Worm (Caenorhabditis elegans) whole organism, midembryonic: Measurements from ENCODE around the gene C05B5.5.

Experiments
- T22C8.4 ChIP-seq: fragments of 200-800 bp; sonication (Bioruptor generic); IDR thresholded peaks from 2 replicates; pipeline ENCODE4 v1.3.6; 2022; ENCODE audit warnings: missing genetic modification characterization, missing compliant biosample characterization
- cog-1 ChIP-seq: sonication (generic microtip); optimal IDR thresholded peaks from 2 replicates; lab custom pipeline; 2016; ENCODE audit warnings: missing genetic modification characterization, missing compliant biosample characterization
- flt-1 ChIP-seq: fragments of 200-800 bp; sonication (Bioruptor generic); IDR thresholded peaks from 2 replicates; pipeline ENCODE4 v1.3.6; 2022; ENCODE audit warnings: missing genetic modification characterization, missing compliant biosample characterization
- klf-2 ChIP-seq: fragments of 200-800 bp; sonication (Bioruptor generic); conservative IDR thresholded peaks from 2 replicates; pipeline ENCODE4 v1.3.6; 2022; ENCODE audit warnings: missing genetic modification reagents, missing genetic modification characterization, missing compliant biosample characterization
- med-1 ChIP-seq: sonication (generic microtip); optimal IDR thresholded peaks from 2 replicates; lab custom pipeline; 2017; ENCODE audit warnings: missing genetic modification characterization, mild to moderate bottlenecking, missing compliant biosample characterization, antibody characterized with exemption, missing genetic modification reagents; ENCODE audit not compliant: insufficient read depth
- ref-1 ChIP-seq: fragments of 200-800 bp; sonication (Bioruptor generic); conservative IDR thresholded peaks from 2 replicates; pipeline ENCODE4 v1.3.6; 2022; ENCODE audit warnings: missing genetic modification reagents, missing genetic modification characterization, missing compliant biosample characterization
- tab-1 ChIP-seq: fragments of 200-800 bp; sonication (Bioruptor generic); IDR thresholded peaks from 2 replicates; pipeline ENCODE4 v1.3.6; 2022; ENCODE audit warnings: missing genetic modification characterization, missing compliant biosample characterization
- ztf-23 ChIP-seq: fragments of 200-800 bp; sonication (Bioruptor generic); IDR thresholded peaks from 2 replicates; pipeline ENCODE4 v1.3.6; 2022; ENCODE audit warnings: missing genetic modification reagents, missing genetic modification characterization, missing compliant biosample characterization
- ztf-29 ChIP-seq: fragments of 200-800 bp; sonication (Bioruptor generic); IDR thresholded peaks from 2 replicates; pipeline ENCODE4 v1.3.6; 2022; ENCODE audit warnings: missing genetic modification reagents, missing genetic modification characterization, missing compliant biosample characterization

Gene C05B5.5

ce11 chrIII:9973765-9974164 lies 27.4 kb upstream of the C05B5.5 start, which contains the start of gene R10E12.2:
Gene R10E12.2, minus strand, starts transcription at chrIII:9973865.
- TF ChIP-seq tab-1 (GFP tag; lab: Robert Waterston, UW) (no peak), ztf-29 (no peak), med-1 (GFP tag; lab: Kevin White, UChicago) (no peak), T22C8.4 (GFP tag; lab: Robert Waterston, UW) (no peak), ztf-23 (no peak), cog-1 (no peak), ref-1 (GFP tag; lab: Robert Waterston, UW) (no peak), flt-1 (GFP tag; lab: Robert Waterston, UW) (no peak), klf-2 (GFP tag; lab: Robert Waterston, UW) (no peak)

ce11 chrIII:9982119-9982642 lies 19.0 kb upstream of the C05B5.5 start:
- TF ChIP-seq ref-1 (GFP tag; lab: Robert Waterston, UW) = no peak
- no peak for TF ChIP-seq cog-1

- TF ChIP-seq med-1 (GFP tag; lab: Kevin White, UChicago) = no peak
- TF ChIP-seq klf-2 (GFP tag; lab: Robert Waterston, UW) = no peak
- TF ChIP-seq ztf-29 = no peak
- no peak for TF ChIP-seq ref-1 (GFP tag; lab: Robert Waterston, UW)
- no peak for TF ChIP-seq ztf-23
- no peak for TF ChIP-seq tab-1 (GFP tag; lab: Robert Waterston, UW)
- no peak for TF ChIP-seq T22C8.4 (GFP tag; lab: Robert Waterston, UW)
- TF ChIP-seq flt-1 (GFP tag; lab: Robert Waterston, UW) = no peak
- TF ChIP-seq cog-1 = no peak
Observed at ce11 chrIII:9984604-9985003, 16.6 kb upstream of the C05B5.5 start.

DNA sequence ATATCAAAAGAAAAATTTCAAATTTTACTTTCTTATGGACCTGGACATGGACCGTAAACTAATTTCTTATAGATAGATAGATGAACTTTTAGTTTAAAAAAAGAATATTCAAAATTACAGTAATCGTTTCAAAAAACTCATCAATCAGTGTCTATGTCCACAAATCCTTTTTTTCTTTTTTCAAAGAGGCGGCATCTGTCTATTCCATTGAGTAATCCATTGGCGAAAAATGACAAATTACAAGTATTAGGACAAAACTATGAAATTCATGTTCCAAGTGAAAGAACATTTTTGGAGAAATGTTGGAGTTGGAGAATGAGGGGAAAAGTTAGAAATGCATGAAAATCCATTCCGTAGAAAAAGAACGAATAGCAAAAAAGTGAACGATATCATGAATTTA lies 15.6 kb upstream of the C05B5.5 start:
- TF ChIP-seq flt-1 (GFP tag; lab: Robert Waterston, UW) (no peak), ztf-29 (no peak), ztf-23 (no peak)

ce11 chrIII:9986827-9987429 lies 14.2 kb upstream of the C05B5.5 start, which contains the start of gene C05B5.12:
Gene C05B5.12, plus strand, starts transcription at chrIII:9987379.
- TF ChIP-seq tab-1 (GFP tag; lab: Robert Waterston, UW) = no peak
- TF ChIP-seq flt-1 (GFP tag; lab: Robert Waterston, UW) = no peak
- no peak for TF ChIP-seq ztf-29
- no peak for TF ChIP-seq cog-1
- TF ChIP-seq ref-1 (GFP tag; lab: Robert Waterston, UW) = no peak
- TF ChIP-seq ztf-23 = no peak
- no peak for TF ChIP-seq T22C8.4 (GFP tag; lab: Robert Waterston, UW)
- TF ChIP-seq med-1 (GFP tag; lab: Kevin White, UChicago) = no peak
- TF ChIP-seq klf-2 (GFP tag; lab: Robert Waterston, UW) = no peak

DNA sequence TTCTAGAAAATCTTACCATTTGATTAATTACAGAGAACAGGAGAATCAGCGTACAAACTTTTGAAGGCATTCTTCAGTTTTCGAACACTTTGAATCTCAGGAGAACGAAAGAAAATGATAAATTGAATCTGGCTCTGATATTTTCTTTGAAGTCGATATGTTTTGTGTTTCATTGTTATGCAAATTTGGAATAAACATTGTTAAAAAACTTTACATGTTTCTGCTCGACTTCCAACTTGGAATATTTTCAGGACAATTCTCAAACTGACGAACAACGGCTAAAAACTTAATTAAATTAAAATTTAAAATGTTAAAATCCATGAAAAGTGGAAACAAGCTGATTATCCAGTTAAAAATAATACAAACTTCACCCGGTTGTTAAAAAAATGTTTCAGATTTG lies 12.8 kb upstream of the C05B5.5 start, which contains the start of gene C05B5.1:
TSS of gene C05B5.1 (minus strand) at position 101 of the 400 bp plus-strand sequence.
- TF ChIP-seq T22C8.4 (GFP tag; lab: Robert Waterston, UW) (no peak), med-1 (GFP tag; lab: Kevin White, UChicago) (no peak), tab-1 (GFP tag; lab: Robert Waterston, UW) (no peak), cog-1 (no peak), ztf-23 (no peak), ztf-29 (no peak), ref-1 (GFP tag; lab: Robert Waterston, UW) (no peak), flt-1 (GFP tag; lab: Robert Waterston, UW) (no peak), klf-2 (GFP tag; lab: Robert Waterston, UW) (no peak)

DNA sequence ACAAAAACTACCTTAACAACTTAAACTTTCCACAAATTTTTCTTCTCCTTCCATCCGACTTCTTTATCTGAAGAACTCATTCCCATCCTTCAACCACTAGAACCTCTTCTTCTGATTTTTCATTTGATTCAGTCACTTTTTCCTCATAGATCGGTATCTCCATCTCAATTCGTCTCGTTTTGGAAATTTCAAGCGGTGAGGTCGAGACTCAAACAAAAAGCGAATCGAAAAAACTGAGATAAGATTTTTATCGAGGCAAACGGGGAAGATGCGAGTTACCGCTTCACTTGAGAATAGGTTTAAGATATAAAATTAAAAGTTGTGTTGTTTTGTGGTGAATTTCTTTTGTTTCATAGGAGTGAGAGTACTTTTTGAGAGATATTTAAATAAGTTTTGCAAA lies 9.8 kb upstream of the C05B5.5 start:
- TF ChIP-seq cog-1 (no peak), med-1 (GFP tag; lab: Kevin White, UChicago) (no peak), tab-1 (GFP tag; lab: Robert Waterston, UW) (no peak), ref-1 (GFP tag; lab: Robert Waterston, UW) (no peak), T22C8.4 (GFP tag; lab: Robert Waterston, UW) (no peak)

DNA sequence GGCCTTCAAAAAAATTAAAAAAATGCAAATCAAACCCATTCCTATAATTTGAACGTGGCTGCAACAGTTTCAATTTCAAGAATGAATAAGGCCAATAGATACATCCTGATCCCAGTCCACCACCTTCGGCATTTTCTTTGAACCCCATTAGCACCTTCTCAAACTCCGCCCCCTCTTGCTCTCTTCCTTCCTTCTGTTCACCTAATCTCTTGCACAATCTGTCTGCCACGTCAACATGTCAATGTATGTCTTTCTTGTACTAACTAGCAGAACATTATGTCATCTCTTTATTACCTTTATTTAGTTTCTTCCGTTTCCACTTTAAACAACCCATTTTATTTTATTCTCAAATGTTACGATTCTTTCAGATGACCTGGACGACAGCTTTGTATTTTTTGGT lies 7.6 kb upstream of the C05B5.5 start, which contains the start of gene C05B5.4:
TSS of gene C05B5.4 (plus strand) at position 351 of the 400 bp plus-strand sequence.
- no peak for TF ChIP-seq med-1 (GFP tag; lab: Kevin White, UChicago)
- no peak for TF ChIP-seq klf-2 (GFP tag; lab: Robert Waterston, UW)
- TF ChIP-seq cog-1 = no peak
- TF ChIP-seq flt-1 (GFP tag; lab: Robert Waterston, UW) = no peak
- TF ChIP-seq tab-1 (GFP tag; lab: Robert Waterston, UW) = no peak
- no peak for TF ChIP-seq ztf-23
- no peak for TF ChIP-seq ztf-29
- TF ChIP-seq ref-1 (GFP tag; lab: Robert Waterston, UW) = no peak
- no peak for TF ChIP-seq T22C8.4 (GFP tag; lab: Robert Waterston, UW)

DNA sequence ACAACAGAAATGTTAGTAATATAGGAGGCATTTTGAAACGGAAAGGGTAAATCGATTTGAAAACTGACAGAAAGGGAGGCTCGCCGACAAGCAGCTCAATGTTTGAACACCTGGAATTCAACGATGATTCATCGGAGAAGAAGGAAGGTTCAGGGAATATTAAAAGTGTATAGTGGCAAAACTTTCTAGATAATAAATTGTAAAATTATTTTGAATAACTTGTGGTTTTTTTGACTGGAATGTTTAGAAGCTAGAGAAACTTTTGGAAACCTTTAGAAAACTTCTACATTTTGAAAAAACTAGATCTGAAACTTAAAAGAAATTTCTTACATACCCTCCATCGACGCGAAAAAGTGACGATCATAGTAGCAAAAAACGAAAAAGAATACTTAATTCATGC lies 3.3 kb upstream of the C05B5.5 start, which contains the start of gene pqn-8:
TSS of gene pqn-8 (minus strand) at position 101 of the 400 bp plus-strand sequence.
- no peak for TF ChIP-seq med-1 (GFP tag; lab: Kevin White, UChicago)
- TF ChIP-seq ztf-23 = no peak
- TF ChIP-seq T22C8.4 (GFP tag; lab: Robert Waterston, UW) = no peak
- no peak for TF ChIP-seq tab-1 (GFP tag; lab: Robert Waterston, UW)
- TF ChIP-seq ref-1 (GFP tag; lab: Robert Waterston, UW) = no peak
- TF ChIP-seq ztf-29 = no peak
- no peak for TF ChIP-seq cog-1
- no peak for TF ChIP-seq flt-1 (GFP tag; lab: Robert Waterston, UW)
- TF ChIP-seq klf-2 (GFP tag; lab: Robert Waterston, UW) = no peak

ce11 chrIII:9999235-9999634 lies 1.9 kb upstream of the C05B5.5 start, which contains the start of gene C05B5.17:
Gene C05B5.17, minus strand, starts transcription at chrIII:9999335.
- no peak for TF ChIP-seq klf-2 (GFP tag; lab: Robert Waterston, UW)
- no peak for TF ChIP-seq ref-1 (GFP tag; lab: Robert Waterston, UW)
- TF ChIP-seq med-1 (GFP tag; lab: Kevin White, UChicago) = no peak
- TF ChIP-seq tab-1 (GFP tag; lab: Robert Waterston, UW) = no peak
- no peak for TF ChIP-seq ztf-23
- TF ChIP-seq T22C8.4 (GFP tag; lab: Robert Waterston, UW) = no peak
- no peak for TF ChIP-seq cog-1
- TF ChIP-seq flt-1 (GFP tag; lab: Robert Waterston, UW) = no peak
- TF ChIP-seq ztf-29 = no peak
